Worm (Caenorhabditis elegans): ENCODE measurements around the gene F28C6.10.

- TF ChIP-seq nhr-11 (tag; optimal IDR thresholded peaks at IDR 0.05) (no peak), mdl-1 (tag; optimal IDR thresholded peaks at IDR 0.05) (no peak), aha-1 (tag; optimal IDR thresholded peaks at IDR 0.05) (no peak), hpl-2 (GFP tag; optimal IDR thresholded peaks at IDR 0.05) (no peak), snpc-4 (tag; optimal IDR thresholded peaks at IDR 0.05) (no peak), blmp-1 (tag; optimal IDR thresholded peaks at IDR 0.05) (no peak), vab-15 (tag; optimal IDR thresholded peaks at IDR 0.05) (no peak), pag-3 (tag; optimal IDR thresholded peaks at IDR 0.05; ENCODE audit: borderline replicate concordance, insufficient read depth) (no peak), egl-13 (tag; optimal IDR thresholded peaks at IDR 0.05) (no peak), nhr-237 (tag; optimal IDR thresholded peaks at IDR 0.05) (no peak), lin-15B (tag; optimal IDR thresholded peaks at IDR 0.05) (no peak), hlh-4 (tag; optimal IDR thresholded peaks at IDR 0.05) (no peak), elt-3 (tag; optimal IDR thresholded peaks at IDR 0.05) (no peak)
These were observed 18.5 kb upstream of the F28C6.10 start for ce11 chrII:8589227-8589626.
